Worm (Caenorhabditis elegans): Measurements from ENCODE around the gene mut-7.

Gene mut-7

ce11 chrIII:9496083-9496482 is 46.1 kb downstream of the mut-7 start (continued):
- TF ChIP-seq rpc-1 (optimal IDR thresholded peaks at IDR 0.05) (no peak), rpc-1 (tag; optimal IDR thresholded peaks at IDR 0.05) (no peak), Y53G8AR.9 (GFP tag; conservative IDR thresholded peaks at IDR 0.05) (no peak), nfyb-1 (GFP tag; IDR thresholded peaks at IDR 0.05) (no peak), attf-6 (GFP tag; IDR thresholded peaks at IDR 0.05) (no peak), nhr-179 (tag; optimal IDR thresholded peaks at IDR 0.05) (no peak)

- TF ChIP-seq lsl-1 (GFP tag; optimal IDR thresholded peaks at IDR 0.05) (no peak), somi-1 (GFP tag; optimal IDR thresholded peaks at IDR 0.05) (no peak), lir-1 (GFP tag; conservative IDR thresholded peaks at IDR 0.05) (no peak), ceh-27 (GFP tag; optimal IDR thresholded peaks at IDR 0.05) (no peak), ceh-100 (GFP tag; IDR thresholded peaks at IDR 0.05) (no peak), B0035.1 (tag; optimal IDR thresholded peaks at IDR 0.05) (no peak), K12H6.12 (tag; optimal IDR thresholded peaks at IDR 0.05) (no peak), F57A8.1 (GFP tag; optimal IDR thresholded peaks at IDR 0.05) (no peak), lsy-27 (tag; optimal IDR thresholded peaks at IDR 0.05; ENCODE audit: borderline replicate concordance, insufficient read depth) (no peak), ceh-79 (tag; optimal IDR thresholded peaks at IDR 0.05) (no peak)
Observed at ce11 chrIII:9494209-9494608, 48.0 kb downstream of the mut-7 start.

ce11 chrIII:9490783-9491547 is 51.2 kb downstream of the mut-7 start, which contains the start of the genes dars-1 and ctr-9:
TSS of gene dars-1 (minus strand) at chrIII:9491215.
TSS of gene ctr-9 (plus strand) at chrIII:9491396.
- TF ChIP-seq F57C9.4 (tag; optimal IDR thresholded peaks at IDR 0.05) (no peak), ccch-3 (GFP tag; optimal IDR thresholded peaks at IDR 0.05) (no peak), hmg-20 (GFP tag; IDR thresholded peaks at IDR 0.05) (no peak), let-607 (tag; optimal IDR thresholded peaks at IDR 0.05) (no peak), bed-2 (GFP tag; IDR thresholded peaks at IDR 0.05) (no peak), snpc-3.4 (tag; optimal IDR thresholded peaks at IDR 0.05) (peak; percentile 0), lin-35 (GFP tag; optimal IDR thresholded peaks at IDR 0.05) (no peak), egrh-3 (GFP tag; IDR thresholded peaks at IDR 0.05) (no peak), ztf-26 (tag; optimal IDR thresholded peaks at IDR 0.05) (no peak), tbp1 (GFP tag; optimal IDR thresholded peaks at IDR 0.05) (no peak), nhr-27 (tag; optimal IDR thresholded peaks at IDR 0.05) (no peak), nhr-179 (tag; optimal IDR thresholded peaks at IDR 0.05) (no peak), attf-3 (GFP tag; conservative IDR thresholded peaks at IDR 0.05) (no peak), Y53G8AR.9 (GFP tag; conservative IDR thresholded peaks at IDR 0.05) (0 out of 2 replicates have a peak, but pooled peaks have one; percentile 42), T26A5.8 (tag; optimal IDR thresholded peaks at IDR 0.05) (no peak), fkh-3 (tag; optimal IDR thresholded peaks at IDR 0.05) (no peak), ceh-27 (GFP tag; optimal IDR thresholded peaks at IDR 0.05) (no peak), efl-1 (GFP tag; optimal IDR thresholded peaks at IDR 0.05) (no peak), athp-1 (tag; optimal IDR thresholded peaks at IDR 0.05) (no peak), cebp-1 (GFP tag; IDR thresholded peaks at IDR 0.05) (peak; percentile 30; the same call in 1 of the 2 replicates), cebp-1 (tag; optimal IDR thresholded peaks at IDR 0.05) (peak; percentile 87), hsf-1 (GFP tag; IDR thresholded peaks at IDR 0.05) (no peak), dpff-1 (tag; optimal IDR thresholded peaks at IDR 0.05) (no peak), ama-1 (optimal IDR thresholded peaks at IDR 0.05) (no peak), ama-1 (GFP tag; optimal IDR thresholded peaks at IDR 0.05) (no peak), lag-1 (GFP tag; IDR thresholded peaks at IDR 0.05) (no peak), ztf-25 (GFP tag; IDR thresholded peaks at IDR 0.05) (no peak), ztf-3 (GFP tag; optimal IDR thresholded peaks at IDR 0.05) (no peak), sptf-2 (GFP tag; optimal IDR thresholded peaks at IDR 0.05) (no peak)
